Worm (Caenorhabditis elegans): ENCODE results near the gene mtg-1.

Gene mtg-1

DNA sequence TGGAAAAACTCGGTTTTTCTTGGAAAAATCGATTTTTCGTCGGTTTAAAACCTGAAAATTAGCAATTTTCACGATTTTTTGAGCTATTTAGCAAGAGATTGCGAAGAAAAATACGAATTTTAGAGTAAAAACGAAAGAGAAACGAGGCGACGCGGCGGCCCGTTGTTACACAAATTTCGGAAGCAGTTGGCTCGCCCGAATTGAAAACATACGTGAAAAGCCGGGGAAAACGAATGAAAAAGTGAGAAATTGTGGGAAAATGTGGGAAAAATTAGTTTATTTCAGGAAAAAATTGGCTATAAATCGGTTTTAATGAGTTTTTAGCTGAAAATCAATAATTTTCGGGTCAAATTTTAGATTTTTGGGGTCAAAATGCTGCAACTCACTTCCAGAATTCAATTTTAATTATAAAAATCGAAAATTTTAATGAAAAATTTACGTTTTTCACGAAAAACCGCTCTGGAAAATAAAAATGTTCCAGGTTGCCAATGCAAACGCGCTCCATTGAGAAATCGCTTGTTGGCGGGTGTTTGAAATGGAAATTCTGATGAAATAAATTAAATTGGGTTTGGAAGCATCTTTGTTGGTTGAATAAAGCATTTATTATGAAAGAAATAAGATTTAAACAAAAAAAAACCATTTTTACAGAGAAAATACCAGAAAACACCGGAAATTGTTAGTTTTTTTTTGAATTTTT, 649 bp upstream of the mtg-1 start, which contains the start of gene snf-6 (continued):
- no peak for TF ChIP-seq ztf-18 (tag; optimal IDR thresholded peaks at IDR 0.05)
- TF ChIP-seq ztf-22 (GFP tag; optimal IDR thresholded peaks at IDR 0.05), result no peak
- TF ChIP-seq F52B5.7 (tag; optimal IDR thresholded peaks at IDR 0.05), result no peak
- no peak for TF ChIP-seq ztf-25 (GFP tag; IDR thresholded peaks at IDR 0.05)
- no peak for TF ChIP-seq egl-44 (GFP tag; IDR thresholded peaks at IDR 0.05)
- TF ChIP-seq zim-3 (tag; optimal IDR thresholded peaks at IDR 0.05), result no peak
- TF ChIP-seq attf-3 (GFP tag; conservative IDR thresholded peaks at IDR 0.05), result no peak
- no peak for TF ChIP-seq B0019.2 (GFP tag; conservative IDR thresholded peaks at IDR 0.05)
- TF ChIP-seq tlf-1 (GFP tag; optimal IDR thresholded peaks at IDR 0.05), result no peak
- TF ChIP-seq zfh-2 (GFP tag; conservative IDR thresholded peaks at IDR 0.05), result no peak
- TF ChIP-seq nfya-2 (GFP tag; IDR thresholded peaks at IDR 0.05), result no peak
- no peak for TF ChIP-seq snpc-4 (GFP tag; optimal IDR thresholded peaks at IDR 0.05)
- no peak for TF ChIP-seq snpc-4 (tag; optimal IDR thresholded peaks at IDR 0.05)
- TF ChIP-seq madf-10 (tag; optimal IDR thresholded peaks at IDR 0.05), result no peak
- TF ChIP-seq lin-54 (GFP tag; optimal IDR thresholded peaks at IDR 0.05), result peak; percentile 94
- TF ChIP-seq nfyb-1 (GFP tag; IDR thresholded peaks at IDR 0.05), result 0 out of 2 replicates have a peak, but pooled peaks have one; percentile 12
- TF ChIP-seq hlh-12 (tag; optimal IDR thresholded peaks at IDR 0.05), result no peak
- no peak for TF ChIP-seq aptf-2 (GFP tag; conservative IDR thresholded peaks at IDR 0.05)
- 0 out of 2 replicates have a peak, but pooled peaks have one; percentile 19 for TF ChIP-seq ceh-91 (GFP tag; IDR thresholded peaks at IDR 0.05)
- no peak for TF ChIP-seq dpff-1 (tag; optimal IDR thresholded peaks at IDR 0.05)
- no peak for TF ChIP-seq C06A6.2 (GFP tag; conservative IDR thresholded peaks at IDR 0.05)
- peak; percentile 94 for TF ChIP-seq mcd-1 (GFP tag; IDR thresholded peaks at IDR 0.05)
- no peak for TF ChIP-seq nfya-1 (tag; optimal IDR thresholded peaks at IDR 0.05; ENCODE audit: borderline replicate concordance, insufficient read depth)
- no peak for TF ChIP-seq nhr-80 (tag; optimal IDR thresholded peaks at IDR 0.05)

DNA sequence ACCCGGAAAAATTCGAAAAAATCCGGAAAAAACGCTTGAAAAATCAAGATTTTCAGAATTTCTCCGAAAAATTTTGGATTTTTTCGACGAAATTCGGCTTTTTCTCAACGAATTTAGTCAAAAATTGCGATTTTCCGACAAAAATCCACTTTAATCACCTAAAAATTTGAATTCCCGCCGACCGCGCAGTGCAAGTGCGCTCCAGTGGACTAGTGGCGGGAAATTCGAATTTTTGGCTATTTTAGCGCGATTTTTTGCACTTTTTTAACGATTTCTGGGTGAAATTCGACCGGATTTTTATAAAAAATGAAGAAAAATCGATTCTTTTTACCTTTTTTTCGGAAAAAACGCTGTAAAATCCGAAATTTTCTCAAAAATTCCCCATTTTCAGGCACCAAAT, 857 bp downstream of the mtg-1 start:
- TF ChIP-seq tbp1 (GFP tag; optimal IDR thresholded peaks at IDR 0.05), result peak; percentile 2
- TF ChIP-seq tbx-9 (tag; optimal IDR thresholded peaks at IDR 0.05; ENCODE audit: borderline replicate concordance), result no peak
- no peak for TF ChIP-seq ztf-26 (tag; optimal IDR thresholded peaks at IDR 0.05)
- no peak for TF ChIP-seq egrh-3 (GFP tag; IDR thresholded peaks at IDR 0.05)
- TF ChIP-seq hmg-20 (GFP tag; IDR thresholded peaks at IDR 0.05), result no peak
- TF ChIP-seq lsl-1 (GFP tag; optimal IDR thresholded peaks at IDR 0.05), result peak; percentile 61
- peak; percentile 50 for TF ChIP-seq efl-1 (GFP tag; optimal IDR thresholded peaks at IDR 0.05)
- no peak for TF ChIP-seq F33H1.4 (GFP tag; IDR thresholded peaks at IDR 0.05)
- peak; percentile 16 for TF ChIP-seq dpl-1 (GFP tag; optimal IDR thresholded peaks at IDR 0.05)
- peak; percentile 87 for TF ChIP-seq mcd-1 (GFP tag; IDR thresholded peaks at IDR 0.05)
- TF ChIP-seq lin-54 (GFP tag; optimal IDR thresholded peaks at IDR 0.05), result peak; percentile 95
- TF ChIP-seq athp-1 (tag; optimal IDR thresholded peaks at IDR 0.05), result no peak
- TF ChIP-seq egl-44 (GFP tag; IDR thresholded peaks at IDR 0.05), result no peak
- no peak for TF ChIP-seq ZK185.1 (tag; optimal IDR thresholded peaks at IDR 0.05; ENCODE audit: poor library complexity, severe bottlenecking)
- TF ChIP-seq F37B4.10 (GFP tag; IDR thresholded peaks at IDR 0.05), result no peak
- TF ChIP-seq B0336.3 (GFP tag; IDR thresholded peaks at IDR 0.05), result no peak
- no peak for TF ChIP-seq ekl-4 (GFP tag; IDR thresholded peaks at IDR 0.05)
- TF ChIP-seq madf-10 (tag; optimal IDR thresholded peaks at IDR 0.05), result no peak
- no peak for TF ChIP-seq zim-3 (tag; optimal IDR thresholded peaks at IDR 0.05)
- no peak for TF ChIP-seq hlh-12 (tag; optimal IDR thresholded peaks at IDR 0.05)
- no peak for TF ChIP-seq nhr-90 (tag; optimal IDR thresholded peaks at IDR 0.05)
- no peak for TF ChIP-seq lin-26 (GFP tag; IDR thresholded peaks at IDR 0.05)
- no peak for TF ChIP-seq F52B5.7 (tag; optimal IDR thresholded peaks at IDR 0.05)
- no peak for TF ChIP-seq B0035.1 (tag; optimal IDR thresholded peaks at IDR 0.05)
- TF ChIP-seq snpc-3.4 (tag; optimal IDR thresholded peaks at IDR 0.05), result no peak
- no peak for TF ChIP-seq attf-5 (GFP tag; optimal IDR thresholded peaks at IDR 0.05)

Data from whole organism, young adult.